In genomic region chrII:1241176-1241730, ce11 we compare ENCODE assay signal across 7 worm cellular contexts.
TF ChIP-seq lines count a peak whose summit lies in the region.

No protein-coding gene starts in this region.

TF ChIP-seq in whole organism, L1 larva, 84 proteins besides CTCF, POLR2A, EP300 and RAD21:
- TF ChIP-seq swsn-7 (tag; optimal IDR thresholded peaks at IDR 0.05; lab: Kevin White, UChicago), result no peak
- peak; percentile 99 for TF ChIP-seq blmp-1 (tag; optimal IDR thresholded peaks at IDR 0.05; lab: Kevin White, UChicago)

TF ChIP-seq in whole organism, L2 larva, 48 proteins besides CTCF, POLR2A, EP300 and RAD21:
- TF ChIP-seq blmp-1 (tag; optimal IDR thresholded peaks at IDR 0.05; lab: Kevin White, UChicago; ENCODE audit: insufficient read depth) (peak; percentile 89), peb-1 (tag; optimal IDR thresholded peaks at IDR 0.05; lab: Kevin White, UChicago) (no peak)

TF ChIP-seq in whole organism, L3 larva, 47 proteins besides CTCF, POLR2A, EP300 and RAD21:
- TF ChIP-seq lsy-12 (tag; optimal IDR thresholded peaks at IDR 0.05; lab: Kevin White, UChicago) (peak; percentile 13), nhr-12 (tag; optimal IDR thresholded peaks at IDR 0.05; lab: Kevin White, UChicago) (no peak), nhr-43 (tag; optimal IDR thresholded peaks at IDR 0.05; lab: Kevin White, UChicago; ENCODE audit: poor library complexity, severe bottlenecking) (peak; percentile 66), sea-2 (GFP tag; optimal IDR thresholded peaks at IDR 0.05; lab: Kevin White, UChicago) (no peak)
TF ChIP-seq in whole organism, L3 larva: peak in this region for 2.

TF ChIP-seq in whole organism, L4 larva, 104 proteins besides CTCF, POLR2A, EP300 and RAD21:
- TF ChIP-seq set-16 (GFP tag; IDR thresholded peaks at IDR 0.05; lab: Robert Waterston, UW), result peak; percentile 30; the same call in 1 of the 2 replicates
- TF ChIP-seq F49E8.2 (tag; optimal IDR thresholded peaks at IDR 0.05; lab: Kevin White, UChicago; ENCODE audit: borderline replicate concordance), result no peak
TF ChIP-seq in whole organism, L4 larva: peak in this region for 1.

TF ChIP-seq in whole organism, early embryonic, 17 proteins besides CTCF, POLR2A, EP300 and RAD21:
- TF ChIP-seq hnd-1 (tag; optimal IDR thresholded peaks at IDR 0.05; lab: Kevin White, UChicago) (no peak), tra-4 (tag; optimal IDR thresholded peaks at IDR 0.05; lab: Kevin White, UChicago) (no peak), hmbx-1 (tag; optimal IDR thresholded peaks at IDR 0.05; lab: Kevin White, UChicago) (no peak), pes-1 (GFP tag; IDR thresholded peaks at IDR 0.05; lab: Robert Waterston, UW) (peak; percentile 17; the same call in 1 of the 2 replicates), ama-1 (optimal IDR thresholded peaks at IDR 0.05; lab: Kevin White, UChicago) (no peak), F13C5.2 (tag; optimal IDR thresholded peaks at IDR 0.05; lab: Kevin White, UChicago) (no peak), hmg-4 (GFP tag; optimal IDR thresholded peaks at IDR 0.05; lab: Kevin White, UChicago) (no peak), tbx-37 (GFP tag; conservative IDR thresholded peaks at IDR 0.05; lab: Robert Waterston, UW) (no peak), scrt-1 (GFP tag; IDR thresholded peaks at IDR 0.05; lab: Robert Waterston, UW) (0 out of 2 replicates have a peak, but pooled peaks have one; percentile 24)
TF ChIP-seq in whole organism, early embryonic: peak in this region for 2.

TF ChIP-seq in whole organism, mixed stage, embryonic, 35 proteins besides CTCF, POLR2A, EP300 and RAD21:
- TF ChIP-seq blmp-1 (tag; optimal IDR thresholded peaks at IDR 0.05; lab: Kevin White, UChicago), result peak; percentile 7
- no peak for TF ChIP-seq zip-8 (tag; optimal IDR thresholded peaks at IDR 0.05; lab: Kevin White, UChicago)

TF ChIP-seq in whole organism, young adult, 124 proteins besides CTCF, POLR2A, EP300 and RAD21:
- TF ChIP-seq ztf-25 (GFP tag; IDR thresholded peaks at IDR 0.05; lab: Robert Waterston, UW) (no peak), zfh-2 (GFP tag; conservative IDR thresholded peaks at IDR 0.05; lab: Robert Waterston, UW) (peak; percentile 52; the same call in 1 of the 2 replicates)
